Worm (Caenorhabditis elegans) whole organism, young adult: Measurements from ENCODE around the gene Y48C3A.18.

ENCODE experiments used
- K11D2.4 ChIP-seq: fragments of 200-800 bp; sonication (Bioruptor generic); IDR thresholded peaks from 2 replicates; pipeline ENCODE4 v1.3.6; 2022; ENCODE audit warnings: missing genetic modification reagents, missing genetic modification characterization, missing compliant biosample characterization
- unc-130 ChIP-seq: sonication (generic microtip); optimal IDR thresholded peaks from 2 replicates; lab custom pipeline; 2016; ENCODE audit warnings: missing genetic modification reagents, missing genetic modification characterization, missing compliant biosample characterization

DNA sequence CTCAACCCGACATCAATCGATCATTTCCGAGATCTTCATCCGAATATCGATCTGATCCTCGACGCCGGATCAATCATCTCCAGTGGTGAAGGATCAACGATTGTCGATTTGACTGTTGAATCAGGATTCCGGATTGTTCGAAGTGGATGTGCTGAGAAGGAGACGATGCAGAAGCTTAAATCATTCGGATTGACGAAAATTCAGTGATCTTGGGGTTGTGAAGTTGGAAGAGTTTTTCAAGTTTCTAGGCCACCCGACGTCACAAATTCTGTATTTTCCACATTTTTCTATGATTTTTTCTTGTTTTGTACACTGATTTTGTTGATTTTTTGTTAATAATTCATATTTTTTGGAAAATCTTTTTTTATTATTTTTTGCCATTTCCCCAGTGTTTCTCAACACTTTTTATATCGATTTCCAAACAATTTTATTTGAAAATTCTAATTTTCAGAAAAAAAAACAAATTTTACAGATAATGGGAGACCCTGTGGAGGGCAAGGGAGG is 2.2 kb downstream of the Y48C3A.18 start, which contains the start of gene Y48E1C.1:
- TF ChIP-seq K11D2.4 (GFP tag; lab: Robert Waterston, UW) (no peak), unc-130 (no peak)
